Fruit fly (Drosophila melanogaster) whole organism, wandering third instar larva: Measurements from ENCODE around the gene Rbfox1.

Experiments used
- Abd-B ChIP-seq: fragments of >200 bp; optimal IDR thresholded peaks from 2 replicates; lab custom pipeline; 2017; ENCODE audit warnings: missing biosample characterization, missing genetic modification characterization
- CG32264 ChIP-seq: fragments of 200-800 bp; sonication (Bioruptor generic); optimal IDR thresholded peaks from 2 replicates; lab custom pipeline; 2016; ENCODE audit warnings: missing biosample characterization, missing genetic modification characterization
- CG9705 ChIP-seq: fragments of 200-800 bp; sonication (Bioruptor generic); optimal IDR thresholded peaks from 2 replicates; lab custom pipeline; 2018; ENCODE audit warnings: missing biosample characterization, mild to moderate bottlenecking, missing genetic modification characterization
- CrebA ChIP-seq: fragments of 200-800 bp; sonication (Bioruptor generic); optimal IDR thresholded peaks from 2 replicates; lab custom pipeline; 2016; ENCODE audit warnings: missing biosample characterization, mild to moderate bottlenecking, missing genetic modification characterization, borderline replicate concordance
- Dfd ChIP-seq: fragments of >200 bp; optimal IDR thresholded peaks from 2 replicates; lab custom pipeline; 2017; ENCODE audit warnings: missing biosample characterization, missing genetic modification characterization
- Dif ChIP-seq: fragments of 200-275, 200-300 bp; sonication (Bioruptor generic); optimal IDR thresholded peaks from 2 replicates; lab custom pipeline; 2018; ENCODE audit warnings: missing biosample characterization, missing genetic modification characterization; ENCODE audit not compliant: partially characterized antibody
- GATAd ChIP-seq: sonication (Bioruptor generic); optimal IDR thresholded peaks from 2 replicates; lab custom pipeline; 2016; ENCODE audit warnings: missing biosample characterization, missing genetic modification characterization
- HLH106 ChIP-seq: fragments of 200-800 bp; optimal IDR thresholded peaks from 3 replicates; lab custom pipeline; 2019; ENCODE audit warnings: missing biosample characterization, mild to moderate bottlenecking, missing genetic modification characterization, moderate library complexity
- Hnf4 ChIP-seq: fragments of 200-800 bp; sonication (Bioruptor generic); optimal IDR thresholded peaks from 2 replicates; lab custom pipeline; 2016; ENCODE audit warnings: missing biosample characterization, mild to moderate bottlenecking, missing genetic modification characterization
- Hr78 ChIP-seq: fragments of >200 bp; optimal IDR thresholded peaks from 2 replicates; lab custom pipeline; 2017; ENCODE audit warnings: missing biosample characterization, missing genetic modification characterization
- Hr83 ChIP-seq: fragments of 200-300 bp; sonication (Bioruptor generic); optimal IDR thresholded peaks from 2 replicates; lab custom pipeline; 2016; ENCODE audit warnings: missing biosample characterization, mild to moderate bottlenecking, missing genetic modification characterization, moderate library complexity; ENCODE audit not compliant: poor library complexity, severe bottlenecking
- Jra ChIP-seq: sonication (Bioruptor generic); optimal IDR thresholded peaks from 2 replicates; lab custom pipeline; 2016; ENCODE audit warnings: missing biosample characterization, missing genetic modification characterization
- Mio ChIP-seq: sonication (Bioruptor generic); optimal IDR thresholded peaks from 2 replicates; lab custom pipeline; 2016; ENCODE audit warnings: missing biosample characterization, missing genetic modification characterization
- Myc ChIP-seq: fragments of >200 bp; optimal IDR thresholded peaks from 2 replicates; lab custom pipeline; 2017
- N ChIP-seq: fragments of >200 bp; optimal IDR thresholded peaks from 2 replicates; lab custom pipeline; 2018; ENCODE audit warnings: missing biosample characterization, missing external identifiers, missing genetic modification characterization
- OdsH ChIP-seq: fragments of 200-800 bp; sonication (Bioruptor generic); optimal IDR thresholded peaks from 2 replicates; lab custom pipeline; 2016; ENCODE audit warnings: missing biosample characterization, mild to moderate bottlenecking, missing genetic modification characterization
- Rel ChIP-seq, 2 experiments: fragments of 200-800 bp; sonication (Bioruptor generic) in 1 of 2; optimal IDR thresholded peaks; 2 replicates in 1 of 2; 3 replicates in 1 of 2; lab custom pipeline; 2016 to 2019; ENCODE audit warnings: mild to moderate bottlenecking in 2 of 2, missing biosample characterization in 2 of 2, missing genetic modification characterization in 2 of 2, moderate library complexity in 1 of 2
- Sp1 ChIP-seq: fragments of 200-800 bp; sonication (Bioruptor generic); optimal IDR thresholded peaks from 3 replicates; lab custom pipeline; 2019; ENCODE audit warnings: missing biosample characterization, mild to moderate bottlenecking, missing genetic modification characterization, moderate library complexity
- Vsx2 ChIP-seq: fragments of 200-300, 225-300 bp; sonication (Bioruptor generic); optimal IDR thresholded peaks from 2 replicates; lab custom pipeline; 2018; ENCODE audit warnings: missing biosample characterization, missing genetic modification characterization; ENCODE audit not compliant: partially characterized antibody
- brk ChIP-seq: fragments of 200-800 bp; sonication (Bioruptor generic); optimal IDR thresholded peaks from 2 replicates; lab custom pipeline; 2016; ENCODE audit warnings: missing biosample characterization, mild to moderate bottlenecking, missing genetic modification characterization
- dmrt93B ChIP-seq: fragments of 200-800 bp; sonication (Bioruptor generic); optimal IDR thresholded peaks from 2 replicates; lab custom pipeline; 2018; ENCODE audit warnings: missing biosample characterization, mild to moderate bottlenecking, missing genetic modification characterization
- dsf ChIP-seq: sonication (Bioruptor generic); optimal IDR thresholded peaks from 2 replicates; lab custom pipeline; 2016; ENCODE audit warnings: missing biosample characterization, missing genetic modification characterization, borderline replicate concordance
- ey ChIP-seq: fragments of 200-800 bp; sonication (Bioruptor generic); optimal IDR thresholded peaks from 2 replicates; lab custom pipeline; 2016; ENCODE audit warnings: missing biosample characterization, missing genetic modification characterization
- foxo ChIP-seq, 2 experiments: fragments of 200-800 bp; sonication (Bioruptor generic); optimal IDR thresholded peaks; 2 replicates in 1 of 2; 3 replicates in 1 of 2; lab custom pipeline; 2016 to 2017; ENCODE audit warnings: missing biosample characterization in 2 of 2, missing genetic modification characterization in 2 of 2
- fru ChIP-seq: fragments of 200-800 bp; sonication (Bioruptor generic); optimal IDR thresholded peaks from 3 replicates; lab custom pipeline; 2016; ENCODE audit warnings: missing biosample characterization, mild to moderate bottlenecking, missing genetic modification characterization
- h ChIP-seq: fragments of 200-800 bp; sonication (Bioruptor generic); optimal IDR thresholded peaks from 3 replicates; lab custom pipeline; 2016; ENCODE audit warnings: missing biosample characterization, mild to moderate bottlenecking, missing genetic modification characterization
- jim ChIP-seq: fragments of 175-275, 200-325 bp; sonication (Bioruptor generic); optimal IDR thresholded peaks from 2 replicates; lab custom pipeline; 2016; ENCODE audit warnings: missing biosample characterization, mild to moderate bottlenecking, missing genetic modification characterization
- pan ChIP-seq: fragments of >200 bp; optimal IDR thresholded peaks from 2 replicates; lab custom pipeline; 2017
- rgr ChIP-seq: fragments of 200-800 bp; sonication (Bioruptor generic); optimal IDR thresholded peaks from 3 replicates; lab custom pipeline; 2016; ENCODE audit warnings: missing biosample characterization, mild to moderate bottlenecking, missing genetic modification characterization
- sage ChIP-seq: fragments of 200-800 bp; sonication (Bioruptor generic); optimal IDR thresholded peaks from 2 replicates; lab custom pipeline; 2016; ENCODE audit warnings: missing biosample characterization, mild to moderate bottlenecking, missing genetic modification characterization
- woc ChIP-seq: sonication (Bioruptor generic); optimal IDR thresholded peaks from 2 replicates; lab custom pipeline; 2016; ENCODE audit warnings: missing biosample characterization, mild to moderate bottlenecking, missing genetic modification characterization

Rbfox1 gene

DNA sequence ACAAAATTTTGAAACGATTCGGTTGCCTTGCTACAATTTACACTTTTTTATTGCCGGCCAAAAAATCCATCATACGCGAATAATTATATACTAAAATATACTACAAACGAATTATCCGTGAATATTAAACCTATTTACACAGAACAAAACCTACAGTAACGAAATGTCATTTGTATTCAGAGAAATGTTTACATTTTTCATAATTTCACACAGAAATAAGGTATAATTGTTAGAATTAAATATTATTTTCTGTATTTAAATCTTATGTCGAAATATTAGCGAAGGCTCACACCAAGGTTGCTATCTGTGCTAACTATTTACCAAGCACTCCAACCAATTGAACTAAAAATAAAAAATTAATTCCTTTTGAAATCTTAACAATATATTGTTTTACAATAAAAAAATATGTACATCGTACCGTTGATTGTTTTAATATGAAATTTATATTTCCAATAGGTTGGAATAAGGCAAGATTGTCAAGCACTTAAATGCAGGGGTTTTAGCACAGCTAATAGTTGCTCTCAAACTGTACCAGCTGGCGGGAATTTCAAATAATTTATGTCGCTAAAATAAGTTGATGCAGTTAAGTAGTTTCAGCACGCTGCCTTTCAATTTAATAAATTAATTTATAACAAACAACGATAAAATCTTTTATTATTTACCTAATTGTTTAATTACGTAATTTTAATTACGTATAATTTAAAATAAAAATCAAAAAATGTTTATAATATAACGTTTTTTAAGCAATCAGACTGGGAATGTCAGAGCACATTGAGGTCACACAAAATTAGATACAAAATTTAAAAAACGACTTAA is 18.0 kb upstream of the Rbfox1 start, which contains the start of the genes Gem3 and CG32061:
Gene Gem3 (minus strand): TSS at position 51 of the 816 bp plus-strand sequence.
Gene CG32061 (plus strand): TSS at position 766 of the 816 bp plus-strand sequence.
- TF ChIP-seq foxo (GFP tag; optimal IDR thresholded peaks at IDR 0.05; lab: Kevin White, UChicago) (no peak), Myc (lab: Kevin White, UChicago) (peak; percentile 79)

dm6 chr3L:10464887-10465286 is 16.3 kb upstream of the Rbfox1 start, which contains the start of gene S-Lap3:
Gene S-Lap3 (plus strand): TSS chr3L:10465187.
- TF ChIP-seq sage (GFP tag; lab: Kevin White, UChicago) = no peak
- no peak for TF ChIP-seq CG9705 (GFP tag; lab: Kevin White, UChicago)
- no peak for TF ChIP-seq CrebA (GFP tag; lab: Kevin White, UChicago)
- TF ChIP-seq CG32264 = no peak
- no peak for TF ChIP-seq GATAd
- no peak for TF ChIP-seq Jra (GFP tag; lab: Kevin White, UChicago)
- TF ChIP-seq pan (lab: Kevin White, UChicago) = no peak
- no peak for TF ChIP-seq Rel (GFP tag; optimal IDR thresholded peaks at IDR 0.05; lab: Kevin White, UChicago)
- TF ChIP-seq Rel (tag; optimal IDR thresholded peaks at IDR 0.05; lab: Kevin White, UChicago) = no peak
- no peak for TF ChIP-seq dmrt93B (GFP tag; lab: Kevin White, UChicago)
- no peak for TF ChIP-seq fru
- TF ChIP-seq Hr78 (GFP tag; lab: Kevin White, UChicago) = no peak
- TF ChIP-seq woc (GFP tag; lab: Kevin White, UChicago) = no peak
- no peak for TF ChIP-seq Mio (GFP tag; lab: Kevin White, UChicago)
- no peak for TF ChIP-seq dsf (GFP tag; lab: Kevin White, UChicago)
- TF ChIP-seq Sp1 (GFP tag; lab: Kevin White, UChicago) = no peak
- TF ChIP-seq h (GFP tag; lab: Kevin White, UChicago) = no peak
- TF ChIP-seq Dif (GFP tag; lab: Kevin White, UChicago) = no peak

dm6 chr3L:10478214-10478613 is 3.0 kb upstream of the Rbfox1 start, which contains the start of gene CG46430:
Gene CG46430 (plus strand): TSS chr3L:10478514.
- TF ChIP-seq N (no peak), h (GFP tag; lab: Kevin White, UChicago) (no peak), pan (lab: Kevin White, UChicago) (no peak), fru (no peak), CG32264 (no peak), OdsH (no peak), rgr (GFP tag; lab: Kevin White, UChicago) (no peak), GATAd (no peak), Jra (GFP tag; lab: Kevin White, UChicago) (no peak), Sp1 (GFP tag; lab: Kevin White, UChicago) (no peak), jim (GFP tag; lab: Kevin White, UChicago) (no peak)

DNA sequence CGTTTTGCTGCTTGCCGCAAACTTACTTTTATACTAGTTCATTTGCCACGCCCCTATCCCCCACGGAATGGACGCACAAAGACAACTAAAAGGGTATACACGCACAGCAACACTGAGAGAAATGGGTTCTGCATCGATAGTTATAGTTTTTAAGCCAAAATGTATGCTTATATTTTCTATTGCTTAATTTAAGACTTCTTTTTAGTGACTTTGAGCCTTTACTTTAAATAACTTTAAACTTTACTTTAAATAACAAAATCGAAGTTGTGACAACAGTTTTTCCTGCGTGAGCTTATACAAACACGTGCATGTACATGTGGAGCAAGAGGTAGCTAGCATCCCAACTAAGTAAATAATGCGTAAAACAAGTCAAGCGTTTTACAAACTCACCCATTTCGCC is 1.3 kb downstream of the Rbfox1 start:
- TF ChIP-seq ey = no peak
- TF ChIP-seq Hnf4 = no peak
- TF ChIP-seq HLH106 (tag; lab: Kevin White, UChicago) = no peak
- TF ChIP-seq foxo (GFP tag; optimal IDR thresholded peaks at IDR 0.05; lab: Kevin White, UChicago) = no peak
- TF ChIP-seq Abd-B (GFP tag; lab: Kevin White, UChicago) = no peak
- TF ChIP-seq jim (GFP tag; lab: Kevin White, UChicago) = no peak
- TF ChIP-seq GATAd = no peak
- TF ChIP-seq pan (lab: Kevin White, UChicago) = no peak
- TF ChIP-seq Vsx2 (GFP tag; lab: Kevin White, UChicago) = no peak

DNA sequence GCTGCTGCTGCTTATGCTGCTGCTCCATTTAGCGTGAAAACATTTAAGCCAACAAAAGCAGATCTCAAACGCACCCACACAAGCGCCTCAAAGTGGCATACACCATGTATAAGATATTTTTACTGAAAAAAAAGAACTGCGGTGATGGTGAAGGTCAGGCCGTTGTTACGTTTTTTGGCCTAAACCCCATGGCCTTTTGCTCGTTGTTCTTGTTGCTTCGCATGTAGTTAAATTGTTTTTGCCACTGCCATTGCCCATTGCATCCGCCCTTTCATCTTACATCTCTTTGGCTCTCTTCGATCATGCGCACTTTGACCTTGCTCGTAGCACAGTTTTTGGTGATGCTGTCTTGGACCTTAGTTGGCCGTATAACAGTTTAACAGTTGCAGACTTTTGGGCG is 4.3 kb downstream of the Rbfox1 start:
- TF ChIP-seq rgr (GFP tag; lab: Kevin White, UChicago) (no peak), brk (GFP tag; lab: Kevin White, UChicago) (no peak), Dfd (GFP tag; lab: Kevin White, UChicago) (no peak), woc (GFP tag; lab: Kevin White, UChicago) (no peak), h (GFP tag; lab: Kevin White, UChicago) (no peak), GATAd (no peak), Hr83 (no peak)
